Fruit fly (Drosophila melanogaster) whole organism, embryonic: ENCODE results near the gene CG3919.

Experiments
- ATbp ChIP-seq: fragments of 200-800 bp; sonication (Bioruptor generic); optimal IDR thresholded peaks from 2 replicates; lab custom pipeline; 2017; ENCODE audit warnings: missing biosample characterization, mild to moderate bottlenecking, missing genetic modification characterization, missing genetic modification reagents
- CG10543 ChIP-seq: fragments of 200-800 bp; sonication (Bioruptor generic); optimal IDR thresholded peaks from 3 replicates; lab custom pipeline; 2017; ENCODE audit warnings: missing biosample characterization, mild to moderate bottlenecking, missing genetic modification characterization, moderate library complexity
- CG11398 ChIP-seq: fragments of 200-800 bp; sonication (Bioruptor generic); optimal IDR thresholded peaks from 2 replicates; lab custom pipeline; 2016; ENCODE audit warnings: missing biosample characterization, missing genetic modification characterization
- CG14014 ChIP-seq: fragments of 200-800 bp; sonication (Bioruptor generic); IDR thresholded peaks from 2 replicates; pipeline ENCODE4 v1.3.6; 2022; ENCODE audit warnings: missing biosample characterization, missing genetic modification characterization
- CG1603 ChIP-seq: fragments of 200-800 bp; sonication (Bioruptor generic); optimal IDR thresholded peaks from 2 replicates; lab custom pipeline; 2019; ENCODE audit warnings: missing biosample characterization, mild to moderate bottlenecking, missing genetic modification characterization, moderate library complexity
- CG17385 ChIP-seq: fragments of 200-800 bp; sonication (Bioruptor generic); optimal IDR thresholded peaks from 3 replicates; lab custom pipeline; 2018; ENCODE audit warnings: missing biosample characterization, mild to moderate bottlenecking, missing genetic modification characterization
- CG17568 ChIP-seq: fragments of 200-800 bp; sonication (Bioruptor generic); optimal IDR thresholded peaks from 2 replicates; lab custom pipeline; 2018; ENCODE audit warnings: missing biosample characterization, mild to moderate bottlenecking, missing genetic modification characterization, moderate library complexity
- CG17829 ChIP-seq: fragments of 200-800 bp; optimal IDR thresholded peaks from 2 replicates; lab custom pipeline; 2019; ENCODE audit warnings: missing biosample characterization, mild to moderate bottlenecking, missing genetic modification characterization, moderate library complexity
- CG17912 ChIP-seq: fragments of 200-800 bp; sonication (Bioruptor generic); optimal IDR thresholded peaks from 2 replicates; lab custom pipeline; 2018; ENCODE audit warnings: missing biosample characterization, mild to moderate bottlenecking, missing genetic modification characterization
- CG2712 ChIP-seq: fragments of 200-800 bp; optimal IDR thresholded peaks from 3 replicates; lab custom pipeline; 2019; ENCODE audit warnings: missing biosample characterization, mild to moderate bottlenecking, missing genetic modification characterization, moderate library complexity
- CG30403 ChIP-seq: fragments of 200-800 bp; sonication (Bioruptor generic); optimal IDR thresholded peaks from 3 replicates; lab custom pipeline; 2016; ENCODE audit warnings: missing biosample characterization, missing genetic modification characterization
- CG31388 ChIP-seq: fragments of 200-800 bp; sonication (Bioruptor generic); optimal IDR thresholded peaks from 2 replicates; lab custom pipeline; 2016; ENCODE audit warnings: missing biosample characterization, missing genetic modification characterization
- CG34422 ChIP-seq: fragments of 200-800 bp; sonication (Bioruptor generic); IDR thresholded peaks from 3 replicates; pipeline ENCODE4 v1.3.6; 2022; ENCODE audit warnings: missing biosample characterization, missing genetic modification characterization
- CG3847 ChIP-seq: fragments of 200-800 bp; sonication (Bioruptor generic); IDR thresholded peaks from 2 replicates; pipeline ENCODE4 v1.3.6; 2022; ENCODE audit warnings: missing biosample characterization, missing genetic modification characterization
- CG4730 ChIP-seq: fragments of 200-800 bp; sonication (Bioruptor generic); IDR thresholded peaks from 2 replicates; pipeline ENCODE4 v1.3.6; 2022; ENCODE audit warnings: missing biosample characterization, missing genetic modification characterization
- CG4820 ChIP-seq: fragments of 200-800 bp; sonication (Bioruptor generic); optimal IDR thresholded peaks from 3 replicates; lab custom pipeline; 2016; ENCODE audit warnings: missing biosample characterization, missing genetic modification characterization
- CG5180 ChIP-seq: fragments of 200-800 bp; sonication (Bioruptor generic); optimal IDR thresholded peaks from 3 replicates; lab custom pipeline; 2017; ENCODE audit warnings: missing biosample characterization, missing genetic modification characterization, mild to moderate bottlenecking, moderate library complexity, missing genetic modification reagents
- CG6791 ChIP-seq: fragments of 200-800 bp; sonication (Bioruptor generic); IDR thresholded peaks from 3 replicates; pipeline ENCODE4 v1.3.6; 2022; ENCODE audit warnings: missing biosample characterization, missing genetic modification characterization; ENCODE audit not compliant: partially characterized antibody
- CG6813 ChIP-seq: fragments of 200-800 bp; sonication (Bioruptor generic); optimal IDR thresholded peaks from 2 replicates; lab custom pipeline; 2017; ENCODE audit warnings: missing biosample characterization, missing genetic modification characterization, mild to moderate bottlenecking, moderate library complexity, missing genetic modification reagents
- CrebB ChIP-seq: fragments of 200-800 bp; sonication (Bioruptor generic); optimal IDR thresholded peaks from 3 replicates; lab custom pipeline; 2018; ENCODE audit warnings: missing biosample characterization, mild to moderate bottlenecking, missing genetic modification characterization
- Dp ChIP-seq: fragments of 200-800 bp; sonication (Bioruptor generic); optimal IDR thresholded peaks from 2 replicates; lab custom pipeline; 2018; ENCODE audit warnings: missing biosample characterization, mild to moderate bottlenecking, missing genetic modification characterization, moderate library complexity
- H2.0 ChIP-seq: fragments of 200-800 bp; sonication (Bioruptor generic); IDR thresholded peaks from 2 replicates; pipeline ENCODE4 v1.3.6; 2022; ENCODE audit warnings: missing biosample characterization, missing genetic modification characterization
- Hmx ChIP-seq: fragments of 200-800 bp; sonication (Bioruptor generic); optimal IDR thresholded peaks from 2 replicates; lab custom pipeline; 2016; ENCODE audit warnings: missing biosample characterization, missing genetic modification characterization
- Lpt ChIP-seq: fragments of >200 bp; optimal IDR thresholded peaks from 2 replicates; lab custom pipeline; 2018; ENCODE audit warnings: missing biosample characterization, missing genetic modification characterization
- Mes4 ChIP-seq: fragments of 200-800 bp; sonication (Bioruptor generic); optimal IDR thresholded peaks from 2 replicates; lab custom pipeline; 2016; ENCODE audit warnings: missing biosample characterization, missing genetic modification characterization
- Mrtf ChIP-seq: fragments of 200-800 bp; sonication (Bioruptor generic); IDR thresholded peaks from 3 replicates; pipeline ENCODE4 v1.3.6; 2022; ENCODE audit warnings: missing biosample characterization, missing genetic modification characterization
- Nf-YB ChIP-seq: fragments of 200-800 bp; sonication (Bioruptor generic); optimal IDR thresholded peaks from 3 replicates; lab custom pipeline; 2019; ENCODE audit warnings: missing biosample characterization, mild to moderate bottlenecking, missing genetic modification characterization, moderate library complexity
- NfI ChIP-seq: fragments of 200-800 bp; sonication (Bioruptor generic); optimal IDR thresholded peaks from 3 replicates; lab custom pipeline; 2018; ENCODE audit warnings: missing biosample characterization, mild to moderate bottlenecking, missing genetic modification characterization, moderate library complexity
- TFAM ChIP-seq: fragments of 200-800 bp; sonication (Bioruptor generic); optimal IDR thresholded peaks from 2 replicates; lab custom pipeline; 2017; ENCODE audit warnings: missing biosample characterization, missing genetic modification characterization, inconsistent platforms
- Usf ChIP-seq: fragments of 200-800 bp; sonication (Bioruptor generic); optimal IDR thresholded peaks from 2 replicates; lab custom pipeline; 2017; ENCODE audit warnings: missing genotype, missing biosample characterization, missing genetic modification characterization
- Xrp1 ChIP-seq: fragments of 200-800 bp; sonication (Bioruptor generic); IDR thresholded peaks from 2 replicates; pipeline ENCODE4 v1.3.6; 2022; ENCODE audit warnings: missing biosample characterization, missing genetic modification characterization
- cg ChIP-seq: fragments of 200-800 bp; sonication (Bioruptor generic); optimal IDR thresholded peaks from 3 replicates; lab custom pipeline; 2019; ENCODE audit warnings: missing biosample characterization, mild to moderate bottlenecking, missing genetic modification characterization, moderate library complexity
- crc ChIP-seq: fragments of 200-800 bp; sonication (Bioruptor generic); optimal IDR thresholded peaks from 2 replicates; lab custom pipeline; 2016; ENCODE audit warnings: missing biosample characterization, missing genetic modification characterization
- dati ChIP-seq: fragments of 200-800 bp; sonication (Bioruptor generic); IDR thresholded peaks from 2 replicates; pipeline ENCODE4 v1.3.6; 2022; ENCODE audit warnings: missing biosample characterization, missing genetic modification characterization
- dm ChIP-seq: fragments of 200-800 bp; sonication (Bioruptor generic); optimal IDR thresholded peaks from 3 replicates; lab custom pipeline; 2016; ENCODE audit warnings: missing biosample characterization, missing genetic modification characterization
- dmrt99B ChIP-seq: fragments of 200-800 bp; sonication (Bioruptor generic); optimal IDR thresholded peaks from 2 replicates; lab custom pipeline; 2018; ENCODE audit warnings: missing biosample characterization, mild to moderate bottlenecking, missing genetic modification characterization, moderate library complexity
- ewg ChIP-seq: fragments of 200-800 bp; sonication (Bioruptor generic); optimal IDR thresholded peaks from 3 replicates; lab custom pipeline; 2017; ENCODE audit warnings: mild to moderate bottlenecking, missing biosample characterization, missing genetic modification reagents, missing genetic modification characterization
- gfzf ChIP-seq: fragments of 200-800 bp; sonication (Bioruptor generic); optimal IDR thresholded peaks from 2 replicates; lab custom pipeline; 2016; ENCODE audit warnings: missing biosample characterization, mild to moderate bottlenecking, missing genetic modification characterization, moderate library complexity
- grn ChIP-seq: fragments of 200-800 bp; sonication (Bioruptor generic); optimal IDR thresholded peaks from 3 replicates; lab custom pipeline; 2017; ENCODE audit warnings: missing biosample characterization, missing genetic modification characterization
- jing ChIP-seq: fragments of 200-800 bp; sonication (Bioruptor generic); optimal IDR thresholded peaks from 2 replicates; lab custom pipeline; 2018; ENCODE audit warnings: missing biosample characterization, mild to moderate bottlenecking, missing genetic modification characterization
- sc ChIP-seq, 3 experiments: fragments of >200 bp in 2 of 3; fragments of 200-800 bp in 1 of 3; sonication (Bioruptor generic) in 1 of 3; optimal IDR thresholded peaks; 2 replicates in 2 of 3; 3 replicates in 1 of 3; lab custom pipeline; 2017; ENCODE audit warnings: mild to moderate bottlenecking in 1 of 3, missing biosample characterization in 1 of 3, missing genetic modification characterization in 1 of 3, missing genetic modification reagents in 1 of 3
- schlank ChIP-seq: fragments of 200-800 bp; sonication (Bioruptor generic); optimal IDR thresholded peaks from 2 replicates; lab custom pipeline; 2018; ENCODE audit warnings: missing biosample characterization, mild to moderate bottlenecking, missing genetic modification characterization
- sd ChIP-seq: fragments of 200-800 bp; sonication (Bioruptor generic); optimal IDR thresholded peaks from 3 replicates; lab custom pipeline; 2018; ENCODE audit warnings: missing biosample characterization, mild to moderate bottlenecking, missing genetic modification characterization, moderate library complexity
- slbo ChIP-seq: fragments of 200-800 bp; sonication (Bioruptor generic); IDR thresholded peaks from 2 replicates; pipeline ENCODE4 v1.3.6; 2022; ENCODE audit warnings: missing biosample characterization, missing genetic modification characterization
- sna ChIP-seq: fragments of 200-800 bp; sonication (Bioruptor generic); IDR thresholded peaks from 2 replicates; pipeline ENCODE4 v1.3.6; 2022; ENCODE audit warnings: missing biosample characterization, missing genetic modification characterization; ENCODE audit not compliant: partially characterized antibody
- tio ChIP-seq: fragments of 200-800 bp; sonication (Bioruptor generic); optimal IDR thresholded peaks from 2 replicates; lab custom pipeline; 2017; ENCODE audit warnings: missing biosample characterization, missing genetic modification characterization, inconsistent platforms
- vfl ChIP-seq: fragments of 200-800 bp; sonication (Bioruptor generic); optimal IDR thresholded peaks from 2 replicates; lab custom pipeline; 2016; ENCODE audit warnings: missing biosample characterization, missing genetic modification characterization
- wor ChIP-seq: fragments of 200-800 bp; sonication (Bioruptor generic); IDR thresholded peaks from 2 replicates; pipeline ENCODE4 v1.3.6; 2022; ENCODE audit warnings: missing biosample characterization, missing genetic modification characterization
- z ChIP-seq: fragments of 200-800 bp; sonication (Bioruptor generic); IDR thresholded peaks from 3 replicates; pipeline ENCODE4 v1.3.6; 2022; ENCODE audit warnings: missing biosample characterization, missing genetic modification characterization

The CG3919 gene

dm6 chr3L:14409419-14410145 lies 844 bp upstream of the CG3919 start, which contains the start of gene stwl (continued):
- TF ChIP-seq CG6791 (GFP tag; lab: Robert Waterston, UW) (peak; percentile 90), CG11398 (GFP tag; lab: Kevin White, UChicago) (no peak), CG5180 (GFP tag; lab: Kevin White, UChicago) (peak; percentile 11), sna (peak; percentile 74), gfzf (GFP tag; lab: Kevin White, UChicago) (peak; percentile 17), sc (optimal IDR thresholded peaks at IDR 0.05; lab: Kevin White, UChicago) (no peak), sc (GFP tag; optimal IDR thresholded peaks at IDR 0.05; lab: Kevin White, UChicago) (no peak), CG14014 (GFP tag; lab: Robert Waterston, UW) (peak; percentile 30; the same call in 1 of the 2 replicates), H2.0 (GFP tag; lab: Robert Waterston, UW) (no peak; the same call in 1 of the 2 replicates), CG4820 (peak; percentile 8), jing (GFP tag; lab: Kevin White, UChicago) (no peak), TFAM (GFP tag; lab: Kevin White, UChicago) (no peak), dmrt99B (tag; lab: Kevin White, UChicago) (peak; percentile 0), ewg (peak; percentile 51), CG17568 (GFP tag; lab: Kevin White, UChicago) (peak; percentile 38), z (GFP tag; lab: Robert Waterston, UW) (peak; percentile 31; the same call in 1 of the 3 replicates), tio (GFP tag; lab: Kevin White, UChicago) (no peak), Mrtf (GFP tag; lab: Robert Waterston, UW) (peak; percentile 63; the same call in 2 of the 3 replicates), dm (GFP tag; lab: Kevin White, UChicago) (peak; percentile 42), vfl (GFP tag; lab: Kevin White, UChicago) (peak; percentile 47), Lpt (no peak), CG4730 (GFP tag; lab: Robert Waterston, UW) (no peak), CG17385 (GFP tag; lab: Kevin White, UChicago) (no peak), sd (tag; lab: Kevin White, UChicago) (no peak), Hmx (no peak), crc (GFP tag; lab: Kevin White, UChicago) (peak; percentile 38), CG30403 (GFP tag; lab: Kevin White, UChicago) (no peak), CG17912 (GFP tag; lab: Kevin White, UChicago) (no peak), wor (GFP tag; lab: Robert Waterston, UW) (no peak), Mes4 (GFP tag; lab: Kevin White, UChicago) (no peak), CrebB (tag; lab: Kevin White, UChicago) (peak; percentile 3), CG10543 (GFP tag; lab: Kevin White, UChicago) (no peak), Usf (GFP tag; lab: Kevin White, UChicago) (no peak), ATbp (peak; percentile 20), NfI (GFP tag; lab: Kevin White, UChicago) (peak; percentile 30), CG3847 (GFP tag; lab: Robert Waterston, UW) (peak; percentile 65), slbo (peak; percentile 83), Xrp1 (GFP tag; lab: Robert Waterston, UW) (peak; percentile 37; the same call in 1 of the 2 replicates), cg (GFP tag; lab: Kevin White, UChicago) (no peak), CG31388 (GFP tag; lab: Kevin White, UChicago) (no peak), Dp (GFP tag; lab: Kevin White, UChicago) (peak; percentile 16), CG17829 (peak; percentile 14), CG34422 (no peak), grn (no peak), CG2712 (peak; percentile 8), schlank (no peak), CG6813 (GFP tag; lab: Kevin White, UChicago) (no peak), Nf-YB (no peak), dati (GFP tag; lab: Robert Waterston, UW) (no peak), CG1603 (tag; lab: Kevin White, UChicago) (peak; percentile 69)
